Worm (Caenorhabditis elegans) whole organism, L4 larva: ENCODE data around the gene usp-4.

Experiments
- ama-1 ChIP-seq: fragments of 150-350 bp; optimal IDR thresholded peaks from 2 replicates; lab custom pipeline; 2014; ENCODE audit warnings: inconsistent platforms, mixed read lengths
- fkh-10 ChIP-seq: fragments of 150-350 bp; optimal IDR thresholded peaks from 2 replicates; lab custom pipeline; 2014; ENCODE audit warnings: missing biosample characterization, missing genetic modification reagents, missing genetic modification characterization
- nhr-76 ChIP-seq: fragments of 150-350 bp; optimal IDR thresholded peaks from 2 replicates; lab custom pipeline; 2014; ENCODE audit warnings: missing biosample characterization, missing genetic modification characterization
- snpc-4 ChIP-seq: fragments of 150-350 bp; optimal IDR thresholded peaks from 2 replicates; lab custom pipeline; 2014; ENCODE audit warnings: missing biosample characterization, missing genetic modification characterization
- unc-62 ChIP-seq, 3 experiments: fragments of 150-350 bp in 1 of 3; sonication (generic microtip); optimal IDR thresholded peaks in 2 of 3; peaks in 1 of 3; 1 replicate in 1 of 3; 2 replicates in 2 of 3; lab custom pipeline; 2014 to 2017; ENCODE audit warnings: missing biosample characterization in 3 of 3, missing genetic modification characterization in 3 of 3, missing genetic modification reagents in 3 of 3, missing genotype in 1 of 3
- zag-1 ChIP-seq: fragments of 150-350 bp; optimal IDR thresholded peaks from 2 replicates; lab custom pipeline; 2014; ENCODE audit warnings: missing biosample characterization, missing genetic modification characterization
- zfp-2 ChIP-seq: sonication (generic microtip); optimal IDR thresholded peaks from 2 replicates; lab custom pipeline; 2016; ENCODE audit warnings: mild to moderate bottlenecking, missing genetic modification characterization, missing compliant biosample characterization
- ztf-11 ChIP-seq: fragments of 150-350 bp; optimal IDR thresholded peaks from 2 replicates; lab custom pipeline; 2014; ENCODE audit warnings: missing biosample characterization, missing genetic modification characterization

DNA sequence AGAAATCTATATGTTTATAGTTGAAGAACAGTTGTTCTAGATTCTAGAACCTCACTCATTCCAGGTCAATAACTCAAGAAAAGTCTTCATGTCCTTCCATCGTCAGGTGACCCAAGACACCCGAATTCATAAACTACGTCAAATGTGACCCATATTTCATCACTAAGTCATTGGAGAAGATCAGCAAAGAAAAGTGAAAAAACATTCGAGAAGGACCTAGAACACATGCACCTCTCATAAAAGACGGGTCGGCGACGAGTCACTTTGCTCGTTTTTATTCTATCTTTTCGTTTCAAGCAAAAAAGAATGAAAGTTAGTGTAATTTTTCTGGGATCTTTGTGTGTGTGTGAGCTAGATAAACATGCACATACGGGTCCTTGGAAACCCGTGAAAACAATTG, 5.9 kb upstream of the usp-4 start:
- TF ChIP-seq ztf-11 (no peak), fkh-10 (GFP tag; lab: Kevin White, UChicago) (no peak), nhr-76 (tag; lab: Kevin White, UChicago) (no peak), zfp-2 (no peak), snpc-4 (tag; lab: Kevin White, UChicago) (no peak), unc-62 (GFP tag; optimal IDR thresholded peaks at IDR 0.05 in 1 of 2; lab: Kevin White, UChicago) (no peak), unc-62 (tag; optimal IDR thresholded peaks at IDR 0.05; lab: Kevin White, UChicago) (no peak), ama-1 (lab: Kevin White, UChicago) (no peak), zag-1 (tag; lab: Kevin White, UChicago) (no peak)
